Worm (Caenorhabditis elegans) whole organism, young adult: ENCODE data around the gene F19C6.2.

Experiments used
- D2030.7 ChIP-seq: fragments of 200-800 bp; sonication (Bioruptor generic); IDR thresholded peaks from 2 replicates; pipeline ENCODE4 v1.3.6; 2022; ENCODE audit warnings: missing genetic modification reagents, missing genetic modification characterization, missing compliant biosample characterization
- ama-1 ChIP-seq, 3 experiments: fragments of 150-350 bp in 1 of 3; sonication (generic microtip) in 2 of 3; optimal IDR thresholded peaks; 2 replicates each; lab custom pipeline; 2014 to 2018; ENCODE audit warnings: missing biosample characterization in 2 of 3, missing genetic modification characterization in 2 of 3, missing genetic modification reagents in 2 of 3
- attf-5 ChIP-seq: fragments of 200-800 bp; sonication (Bioruptor generic); optimal IDR thresholded peaks from 2 replicates; lab custom pipeline; 2018; ENCODE audit warnings: mild to moderate bottlenecking, missing genetic modification characterization, missing compliant biosample characterization
- bed-1 ChIP-seq: fragments of 200-800 bp; sonication (Bioruptor generic); IDR thresholded peaks from 2 replicates; pipeline ENCODE4 v1.3.6; 2022; ENCODE audit warnings: missing genetic modification reagents, missing genetic modification characterization, missing compliant biosample characterization
- fkh-3 ChIP-seq: sonication (generic microtip); optimal IDR thresholded peaks from 2 replicates; lab custom pipeline; 2016; ENCODE audit warnings: mild to moderate bottlenecking, missing genetic modification characterization, missing compliant biosample characterization
- hlh-12 ChIP-seq: sonication (generic microtip); optimal IDR thresholded peaks from 2 replicates; lab custom pipeline; 2016; ENCODE audit warnings: missing genetic modification characterization, missing compliant biosample characterization
- hmg-1.2 ChIP-seq: fragments of 200-800 bp; sonication (Bioruptor generic); IDR thresholded peaks from 2 replicates; pipeline ENCODE4 v1.3.6; 2022; ENCODE audit warnings: missing genetic modification reagents, missing genetic modification characterization, missing compliant biosample characterization
- lin-35 ChIP-seq, 3 experiments: fragments of 150-350 bp in 2 of 3; sonication (generic microtip) in 1 of 3; optimal IDR thresholded peaks; 2 replicates each; lab custom pipeline; 2014 to 2018; ENCODE audit warnings: missing biosample characterization in 3 of 3, missing genetic modification characterization in 3 of 3, missing genetic modification reagents in 3 of 3
- mcd-1 ChIP-seq: fragments of 200-800 bp; sonication (Bioruptor generic); IDR thresholded peaks from 2 replicates; pipeline ENCODE4 v1.3.6; 2022; ENCODE audit warnings: missing genetic modification reagents, missing genetic modification characterization, missing compliant biosample characterization
- pha-4 ChIP-seq: fragments of 150-350 bp; sonication (generic microtip); optimal IDR thresholded peaks from 2 replicates; lab custom pipeline; 2014; ENCODE audit warnings: missing biosample characterization, missing genetic modification reagents, missing genetic modification characterization
- unc-130 ChIP-seq: sonication (generic microtip); optimal IDR thresholded peaks from 2 replicates; lab custom pipeline; 2016; ENCODE audit warnings: missing genetic modification reagents, missing genetic modification characterization, missing compliant biosample characterization
- unc-62 ChIP-seq: fragments of 150-350 bp; optimal IDR thresholded peaks from 2 replicates; lab custom pipeline; 2014; ENCODE audit warnings: missing biosample characterization, missing genetic modification reagents, missing genetic modification characterization
- zim-3 ChIP-seq: sonication (generic microtip); optimal IDR thresholded peaks from 2 replicates; lab custom pipeline; 2017; ENCODE audit warnings: mild to moderate bottlenecking, missing genetic modification characterization, moderate library complexity, missing compliant biosample characterization

ce11 chrX:10027556-10027955 lies 26.8 kb downstream of the F19C6.2 start, which contains the start of gene mkk-4:
- no peak for TF ChIP-seq fkh-3 (tag; lab: Kevin White, UChicago)
- no peak for TF ChIP-seq pha-4
- no peak for TF ChIP-seq hmg-1.2
- TF ChIP-seq zim-3 (tag; lab: Kevin White, UChicago): no peak
- no peak for TF ChIP-seq unc-62 (GFP tag; lab: Kevin White, UChicago)
- no peak for TF ChIP-seq ama-1 (optimal IDR thresholded peaks at IDR 0.05; lab: Kevin White, UChicago)
- no peak for TF ChIP-seq ama-1 (GFP tag; optimal IDR thresholded peaks at IDR 0.05; lab: Kevin White, UChicago)
- TF ChIP-seq hlh-12: no peak
- TF ChIP-seq lin-35 (GFP tag; optimal IDR thresholded peaks at IDR 0.05; lab: Kevin White, UChicago): no peak
- no peak for TF ChIP-seq bed-1 (GFP tag; lab: Robert Waterston, UW)
- TF ChIP-seq D2030.7: no peak
- TF ChIP-seq unc-130 (GFP tag; lab: Kevin White, UChicago): no peak
- TF ChIP-seq mcd-1 (GFP tag; lab: Robert Waterston, UW): no peak
- TF ChIP-seq attf-5 (GFP tag; lab: Kevin White, UChicago): no peak
